Worm (Caenorhabditis elegans) whole organism, L2 larva: ENCODE measurements around the gene lgc-34.

ENCODE experiments used
- aly-2 ChIP-seq: fragments of 150-350 bp; optimal IDR thresholded peaks from 2 replicates; lab custom pipeline; 2014; ENCODE audit warnings: missing biosample characterization, missing genetic modification characterization
- egl-27 ChIP-seq: sonication (generic microtip); optimal IDR thresholded peaks from 3 replicates; lab custom pipeline; 2017; ENCODE audit warnings: missing biosample characterization, missing genetic modification reagents, missing genetic modification characterization
- lin-39 ChIP-seq: fragments of 150-350 bp; optimal IDR thresholded peaks from 2 replicates; lab custom pipeline; 2014; ENCODE audit warnings: missing biosample characterization, missing genetic modification reagents, missing genetic modification characterization
- mbf-1 ChIP-seq: sonication (generic microtip); optimal IDR thresholded peaks from 2 replicates; lab custom pipeline; 2017; ENCODE audit warnings: missing biosample characterization, missing genetic modification characterization
- nhr-237 ChIP-seq: fragments of 150-350 bp; optimal IDR thresholded peaks from 2 replicates; lab custom pipeline; 2014; ENCODE audit warnings: missing biosample characterization, missing genetic modification characterization
- nhr-6 ChIP-seq: fragments of 150-350 bp; optimal IDR thresholded peaks from 2 replicates; lab custom pipeline; 2014; ENCODE audit warnings: missing biosample characterization, missing genetic modification characterization
- snpc-4 ChIP-seq: fragments of 150-350 bp; optimal IDR thresholded peaks from 2 replicates; lab custom pipeline; 2014; ENCODE audit warnings: missing biosample characterization, missing genetic modification characterization
- unc-62 ChIP-seq: fragments of 150-350 bp; optimal IDR thresholded peaks from 2 replicates; lab custom pipeline; 2014; ENCODE audit warnings: missing biosample characterization, missing genetic modification reagents, missing genetic modification characterization

DNA sequence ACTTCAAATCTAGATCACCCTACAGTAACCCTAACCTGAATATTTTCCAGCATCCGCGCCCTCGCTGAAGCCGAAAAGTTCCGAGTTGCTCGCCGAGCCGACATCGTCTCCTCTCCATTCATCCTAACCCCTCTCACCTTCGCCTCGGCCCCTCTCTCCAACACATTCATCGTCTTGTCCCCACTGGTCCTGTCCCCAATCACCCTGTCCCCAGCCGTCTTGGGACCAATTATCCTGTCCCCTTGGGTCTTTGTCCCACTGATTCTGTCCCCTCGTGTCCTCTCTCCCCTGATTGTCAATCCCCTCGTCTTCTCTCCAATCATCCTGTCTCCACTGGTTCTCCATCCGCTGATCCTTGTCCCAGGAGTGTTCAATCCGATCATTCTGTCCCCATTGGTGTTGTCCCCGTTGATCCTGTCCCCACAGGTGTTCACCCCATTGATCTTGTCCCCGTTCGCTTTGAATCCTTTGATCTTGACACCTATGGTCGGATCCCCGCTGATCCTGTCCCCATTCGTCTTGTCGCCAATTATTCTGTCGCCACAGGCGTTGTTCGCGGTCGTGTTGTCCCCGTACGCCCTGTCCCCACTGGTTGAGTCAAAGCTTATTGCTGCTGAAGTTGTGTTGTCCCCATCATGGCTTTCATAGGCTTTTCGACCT lies 25.0 kb downstream of the lgc-34 start, which contains the start of gene lips-7:
- no peak for TF ChIP-seq unc-62 (GFP tag; lab: Kevin White, UChicago)
- no peak for TF ChIP-seq egl-27 (tag; lab: Kevin White, UChicago)
- no peak for TF ChIP-seq aly-2 (tag; lab: Kevin White, UChicago)
- no peak for TF ChIP-seq nhr-237 (tag; lab: Kevin White, UChicago)
- no peak for TF ChIP-seq lin-39
- no peak for TF ChIP-seq nhr-6
- TF ChIP-seq mbf-1 (tag; lab: Kevin White, UChicago), result no peak
- no peak for TF ChIP-seq snpc-4 (tag; lab: Kevin White, UChicago)
